Fruit fly (Drosophila melanogaster) ovary, adult (tissue): ENCODE results near the gene Exo70.
A peak's percentile ranks its signal among the peaks of the same experiment; 100 is the strongest.

Source experiments
- CG17801 ChIP-seq: fragments of 200-800 bp; optimal IDR thresholded peaks from 2 replicates; lab custom pipeline; 2019; ENCODE audit warnings: missing biosample characterization, mild to moderate bottlenecking, missing genetic modification characterization, moderate library complexity; ENCODE audit not compliant: partially characterized antibody

Exo70 gene

dm6 chr3L:8405123-8405522 is 6.5 kb upstream of the Exo70 start, which contains the start of the genes Tpt, mkg-p and CG13667:
Gene Tpt, minus strand, starts transcription at chr3L:8405277.
Gene mkg-p, minus strand, starts transcription at chr3L:8405277.
Gene CG13667, plus strand, starts transcription at chr3L:8405454.
- TF ChIP-seq CG17801 (GFP tag; lab: Kevin White, UChicago) = no peak

dm6 chr3L:8412725-8413124 is 1.1 kb downstream of the Exo70 start, which contains the start of the genes Oseg1 and mtrm:
Gene Oseg1, minus strand, starts transcription at chr3L:8412825.
Gene mtrm, plus strand, starts transcription at chr3L:8413012.
- no peak for TF ChIP-seq CG17801 (GFP tag; lab: Kevin White, UChicago)

dm6 chr3L:8418984-8419383 is 7.3 kb downstream of the Exo70 start:
- no peak for TF ChIP-seq CG17801 (GFP tag; lab: Kevin White, UChicago)

- no peak for TF ChIP-seq CG17801 (GFP tag; lab: Kevin White, UChicago)
These were observed 8.0 kb downstream of the Exo70 start for dm6 chr3L:8419622-8420176.

dm6 chr3L:8421361-8421760 is 9.7 kb downstream of the Exo70 start:
- no peak for TF ChIP-seq CG17801 (GFP tag; lab: Kevin White, UChicago)

dm6 chr3L:8421808-8422586 is 10.3 kb downstream of the Exo70 start, which contains the start of gene CG32354:
Gene CG32354, minus strand, starts transcription at chr3L:8422205.
- TF ChIP-seq CG17801 (GFP tag; lab: Kevin White, UChicago) = peak; percentile 20

dm6 chr3L:8423156-8423555 is 11.5 kb downstream of the Exo70 start:
- TF ChIP-seq CG17801 (GFP tag; lab: Kevin White, UChicago) = no peak

dm6 chr3L:8424831-8425336 is 13.2 kb downstream of the Exo70 start, which contains the start of gene Cbl:
Gene Cbl, plus strand, starts transcription at chr3L:8424954.
- peak; percentile 24 for TF ChIP-seq CG17801 (GFP tag; lab: Kevin White, UChicago)

- TF ChIP-seq CG17801 (GFP tag; lab: Kevin White, UChicago) = no peak
These were observed 25.9 kb downstream of the Exo70 start for dm6 chr3L:8437583-8437982.

dm6 chr3L:8440079-8440478 is 28.4 kb downstream of the Exo70 start:
- no peak for TF ChIP-seq CG17801 (GFP tag; lab: Kevin White, UChicago)

- peak; percentile 77 for TF ChIP-seq CG17801 (GFP tag; lab: Kevin White, UChicago)
These were observed 29.3 kb downstream of the Exo70 start for dm6 chr3L:8440771-8441549.

dm6 chr3L:8441745-8442575 is 30.3 kb downstream of the Exo70 start, which contains the start of gene Unr:
Gene Unr, minus strand, starts transcription at chr3L:8442381.
- peak; percentile 73 for TF ChIP-seq CG17801 (GFP tag; lab: Kevin White, UChicago)

dm6 chr3L:8445027-8445426 is 33.4 kb downstream of the Exo70 start:
- peak; percentile 67 for TF ChIP-seq CG17801 (GFP tag; lab: Kevin White, UChicago)
